Fruit fly (Drosophila melanogaster) whole organism, embryonic: Measurements from ENCODE around the gene brv3.

ENCODE experiments used
- ATbp ChIP-seq: fragments of 200-800 bp; sonication (Bioruptor generic); optimal IDR thresholded peaks from 2 replicates; lab custom pipeline; 2017; ENCODE audit warnings: missing biosample characterization, mild to moderate bottlenecking, missing genetic modification characterization, missing genetic modification reagents
- Abd-B ChIP-seq: fragments of 200-800 bp; sonication (Bioruptor generic); optimal IDR thresholded peaks from 2 replicates; lab custom pipeline; 2018; ENCODE audit warnings: missing biosample characterization, mild to moderate bottlenecking, missing genetic modification characterization, moderate library complexity
- Antp ChIP-seq: fragments of 200-800 bp; sonication (Bioruptor generic); optimal IDR thresholded peaks from 3 replicates; lab custom pipeline; 2016; ENCODE audit warnings: missing biosample characterization, missing genetic modification characterization
- CG10147 ChIP-seq: fragments of 200-800 bp; sonication (Bioruptor generic); optimal IDR thresholded peaks from 2 replicates; lab custom pipeline; 2019; ENCODE audit warnings: missing biosample characterization, mild to moderate bottlenecking, missing genetic modification characterization, moderate library complexity
- CG10543 ChIP-seq: fragments of 200-800 bp; sonication (Bioruptor generic); optimal IDR thresholded peaks from 3 replicates; lab custom pipeline; 2017; ENCODE audit warnings: missing biosample characterization, mild to moderate bottlenecking, missing genetic modification characterization, moderate library complexity
- CG11085 ChIP-seq: fragments of 200-800 bp; sonication (Bioruptor generic); IDR thresholded peaks from 2 replicates; pipeline ENCODE4 v1.3.6; 2022; ENCODE audit warnings: missing biosample characterization, missing genetic modification characterization
- CG11398 ChIP-seq: fragments of 200-800 bp; sonication (Bioruptor generic); optimal IDR thresholded peaks from 2 replicates; lab custom pipeline; 2016; ENCODE audit warnings: missing biosample characterization, missing genetic modification characterization
- CG11695 ChIP-seq: fragments of 200-800 bp; sonication (Bioruptor generic); IDR thresholded peaks from 3 replicates; pipeline ENCODE4 v1.3.6; 2022; ENCODE audit warnings: missing biosample characterization, missing genetic modification characterization
- CG12299 ChIP-seq: fragments of 200-800 bp; sonication (Bioruptor generic); optimal IDR thresholded peaks from 2 replicates; lab custom pipeline; 2018; ENCODE audit warnings: missing biosample characterization, mild to moderate bottlenecking, missing genetic modification characterization
- CG1233 ChIP-seq: fragments of 200-800 bp; sonication (Bioruptor generic); optimal IDR thresholded peaks from 4 replicates; lab custom pipeline; 2018; ENCODE audit warnings: missing biosample characterization, mild to moderate bottlenecking, missing genetic modification characterization
- CG12659 ChIP-seq: fragments of 200-800 bp; sonication (Bioruptor generic); optimal IDR thresholded peaks from 3 replicates; lab custom pipeline; 2017; ENCODE audit warnings: mild to moderate bottlenecking, missing biosample characterization, missing genetic modification reagents, missing genetic modification characterization
- CG13123 ChIP-seq: fragments of 200-800 bp; sonication (Bioruptor generic); optimal IDR thresholded peaks from 2 replicates; lab custom pipeline; 2016; ENCODE audit warnings: missing biosample characterization, missing genetic modification characterization
- CG14014 ChIP-seq: fragments of 200-800 bp; sonication (Bioruptor generic); IDR thresholded peaks from 2 replicates; pipeline ENCODE4 v1.3.6; 2022; ENCODE audit warnings: missing biosample characterization, missing genetic modification characterization
- CG14667 ChIP-seq: fragments of 200-800 bp; sonication (Bioruptor generic); IDR thresholded peaks from 2 replicates; pipeline ENCODE4 v1.3.6; 2022; ENCODE audit warnings: missing biosample characterization, missing genetic modification characterization
- CG15514 ChIP-seq: fragments of 200-800 bp; sonication (Bioruptor generic); optimal IDR thresholded peaks from 3 replicates; lab custom pipeline; 2017; ENCODE audit warnings: missing biosample characterization, missing genetic modification characterization, mild to moderate bottlenecking, moderate library complexity, missing genetic modification reagents
- CG17186 ChIP-seq: fragments of 200-800 bp; sonication (Bioruptor generic); optimal IDR thresholded peaks from 3 replicates; lab custom pipeline; 2017; ENCODE audit warnings: missing biosample characterization, missing genetic modification reagents, missing genetic modification characterization
- CG31224 ChIP-seq: fragments of 200-800 bp; sonication (Bioruptor generic); IDR thresholded peaks from 2 replicates; pipeline ENCODE4 v1.3.6; 2022; ENCODE audit warnings: missing biosample characterization, missing genetic modification characterization
- CG32532 ChIP-seq: fragments of 200-800 bp; sonication (Bioruptor generic); IDR thresholded peaks from 2 replicates; pipeline ENCODE4 v1.3.6; 2022; ENCODE audit warnings: missing biosample characterization, missing genetic modification characterization
- CG34224 ChIP-seq: fragments of 200-800 bp; sonication (Bioruptor generic); IDR thresholded peaks from 3 replicates; pipeline ENCODE4 v1.3.6; 2022; ENCODE audit warnings: missing biosample characterization, missing genetic modification characterization; ENCODE audit not compliant: partially characterized antibody
- CG5245 ChIP-seq: fragments of 200-800 bp; sonication (Bioruptor generic); optimal IDR thresholded peaks from 3 replicates; lab custom pipeline; 2016; ENCODE audit warnings: missing biosample characterization, missing genetic modification characterization
- CG6813 ChIP-seq: fragments of 200-800 bp; sonication (Bioruptor generic); optimal IDR thresholded peaks from 2 replicates; lab custom pipeline; 2017; ENCODE audit warnings: missing biosample characterization, missing genetic modification characterization, mild to moderate bottlenecking, moderate library complexity, missing genetic modification reagents
- Doc2 ChIP-seq: fragments of 200-800 bp; sonication (Bioruptor generic); IDR thresholded peaks from 2 replicates; pipeline ENCODE4 v1.3.6; 2022; ENCODE audit warnings: missing biosample characterization, missing genetic modification characterization
- ERR ChIP-seq: fragments of 200-800 bp; sonication (Bioruptor generic); optimal IDR thresholded peaks from 2 replicates; lab custom pipeline; 2016; ENCODE audit warnings: missing biosample characterization, missing genetic modification characterization
- Fer3 ChIP-seq: fragments of 200-800 bp; sonication (Bioruptor generic); optimal IDR thresholded peaks from 2 replicates; lab custom pipeline; 2018; ENCODE audit warnings: missing biosample characterization, mild to moderate bottlenecking, missing genetic modification characterization, moderate library complexity
- H15 ChIP-seq: fragments of 200-800 bp; sonication (Bioruptor generic); IDR thresholded peaks from 3 replicates; pipeline ENCODE4 v1.3.6; 2022; ENCODE audit warnings: missing biosample characterization, missing genetic modification characterization
- HmgD ChIP-seq: fragments of 200-800 bp; sonication (Bioruptor generic); optimal IDR thresholded peaks from 3 replicates; lab custom pipeline; 2016; ENCODE audit warnings: missing biosample characterization, missing genetic modification characterization
- HmgZ ChIP-seq: fragments of 200-800 bp; sonication (Bioruptor generic); optimal IDR thresholded peaks from 2 replicates; lab custom pipeline; 2018; ENCODE audit warnings: missing biosample characterization, mild to moderate bottlenecking, missing genetic modification characterization
- MBD-R2 ChIP-seq: fragments of 200-800 bp; sonication (Bioruptor generic); IDR thresholded peaks from 2 replicates; pipeline ENCODE4 v1.3.6; 2022; ENCODE audit warnings: missing biosample characterization, missing genetic modification characterization
- Med ChIP-seq: fragments of 200-800 bp; sonication (Bioruptor generic); peaks from one replicate; lab custom pipeline; 2016; ENCODE audit warnings: missing biosample characterization, missing genetic modification characterization, mild to moderate bottlenecking, inconsistent platforms, moderate library complexity
- Meics ChIP-seq: fragments of 200-800 bp; sonication (Bioruptor generic); optimal IDR thresholded peaks from 2 replicates; lab custom pipeline; 2017; ENCODE audit warnings: missing biosample characterization, mild to moderate bottlenecking, missing genetic modification characterization
- NfI ChIP-seq: fragments of 200-800 bp; sonication (Bioruptor generic); optimal IDR thresholded peaks from 3 replicates; lab custom pipeline; 2018; ENCODE audit warnings: missing biosample characterization, mild to moderate bottlenecking, missing genetic modification characterization, moderate library complexity
- Ptx1 ChIP-seq: fragments of 200-800 bp; sonication (Bioruptor generic); IDR thresholded peaks from 2 replicates; pipeline ENCODE4 v1.3.6; 2022; ENCODE audit warnings: missing biosample characterization, missing genetic modification characterization
- Sin3A ChIP-seq: fragments of >200 bp; optimal IDR thresholded peaks from 2 replicates; lab custom pipeline; 2018
- Sry-δ ChIP-seq: fragments of 200-800 bp; sonication (Bioruptor generic); optimal IDR thresholded peaks from 2 replicates; lab custom pipeline; 2016; ENCODE audit warnings: missing biosample characterization, missing genetic modification characterization
- Tbp ChIP-seq: fragments of >200 bp; optimal IDR thresholded peaks from 2 replicates; lab custom pipeline; 2018; ENCODE audit warnings: missing biosample characterization, missing genetic modification characterization
- aop ChIP-seq: fragments of 200-800 bp; sonication (Bioruptor generic); IDR thresholded peaks from 2 replicates; pipeline ENCODE4 v1.3.6; 2022; ENCODE audit warnings: missing biosample characterization, missing genetic modification characterization
- crol ChIP-seq: fragments of 200-800 bp; sonication (Bioruptor generic); IDR thresholded peaks from 2 replicates; pipeline ENCODE4 v1.3.6; 2022; ENCODE audit warnings: missing biosample characterization, missing genetic modification characterization
- ftz-f1 ChIP-seq: fragments of 200-800 bp; sonication (Bioruptor generic); optimal IDR thresholded peaks from 2 replicates; lab custom pipeline; 2016; ENCODE audit warnings: missing biosample characterization, missing genetic modification characterization
- hb ChIP-seq: fragments of 200-800 bp; sonication (Bioruptor generic); IDR thresholded peaks from 3 replicates; pipeline ENCODE4 v1.3.6; 2022; ENCODE audit warnings: missing biosample characterization, missing genetic modification characterization; ENCODE audit not compliant: partially characterized antibody
- jing ChIP-seq: fragments of 200-800 bp; sonication (Bioruptor generic); optimal IDR thresholded peaks from 2 replicates; lab custom pipeline; 2018; ENCODE audit warnings: missing biosample characterization, mild to moderate bottlenecking, missing genetic modification characterization
- klu ChIP-seq: fragments of 200-800 bp; sonication (Bioruptor generic); IDR thresholded peaks from 2 replicates; pipeline ENCODE4 v1.3.6; 2022; ENCODE audit warnings: missing biosample characterization, missing genetic modification characterization
- org-1 ChIP-seq: fragments of 200-800 bp; sonication (Bioruptor generic); optimal IDR thresholded peaks from 2 replicates; lab custom pipeline; 2017; ENCODE audit warnings: missing biosample characterization, missing genetic modification characterization
- sc ChIP-seq, 3 experiments: fragments of >200 bp in 2 of 3; fragments of 200-800 bp in 1 of 3; sonication (Bioruptor generic) in 1 of 3; optimal IDR thresholded peaks; 2 replicates in 2 of 3; 3 replicates in 1 of 3; lab custom pipeline; 2017; ENCODE audit warnings: mild to moderate bottlenecking in 1 of 3, missing biosample characterization in 1 of 3, missing genetic modification characterization in 1 of 3, missing genetic modification reagents in 1 of 3
- sd ChIP-seq: fragments of 200-800 bp; sonication (Bioruptor generic); optimal IDR thresholded peaks from 3 replicates; lab custom pipeline; 2018; ENCODE audit warnings: missing biosample characterization, mild to moderate bottlenecking, missing genetic modification characterization, moderate library complexity
- sr ChIP-seq: fragments of 200-800 bp; sonication (Bioruptor generic); IDR thresholded peaks from 3 replicates; pipeline ENCODE4 v1.3.6; 2022; ENCODE audit warnings: missing biosample characterization, missing genetic modification characterization
- unc-4 ChIP-seq: fragments of 200-800 bp; sonication (Bioruptor generic); IDR thresholded peaks from 2 replicates; pipeline ENCODE4 v1.3.6; 2022; ENCODE audit warnings: missing biosample characterization, missing genetic modification characterization; ENCODE audit not compliant: partially characterized antibody
- usp ChIP-seq: fragments of >200 bp; optimal IDR thresholded peaks from 2 replicates; lab custom pipeline; 2017; ENCODE audit warnings: missing biosample characterization, missing genetic modification characterization
- wdn ChIP-seq: fragments of 200-800 bp; sonication (Bioruptor generic); IDR thresholded peaks from 2 replicates; pipeline ENCODE4 v1.3.6; 2022; ENCODE audit warnings: missing biosample characterization, missing genetic modification characterization

Gene brv3

dm6 chrX:2633847-2634776 is 9.7 kb upstream of the brv3 start, which contains the start of gene sgg (continued):
- TF ChIP-seq CG12659 (GFP tag; lab: Kevin White, UChicago) (peak; percentile 75), Sry-δ (GFP tag; lab: Kevin White, UChicago) (peak; percentile 36), MBD-R2 (GFP tag; lab: Robert Waterston, UW) (peak; percentile 18; the same call in 1 of the 2 replicates), HmgZ (tag; lab: Kevin White, UChicago) (peak; percentile 38), unc-4 (peak; percentile 29; the same call in 1 of the 2 replicates), jing (no peak), CG17186 (GFP tag; lab: Kevin White, UChicago) (peak; percentile 26), Ptx1 (GFP tag; lab: Robert Waterston, UW) (no peak), CG14667 (GFP tag; lab: Robert Waterston, UW) (no peak), CG13123 (GFP tag; lab: Kevin White, UChicago) (no peak), CG6813 (no peak), Fer3 (tag; lab: Kevin White, UChicago) (no peak), sd (tag; lab: Kevin White, UChicago) (peak; percentile 21)

dm6 chrX:2625009-2625408 is 634 bp upstream of the brv3 start:
- peak; percentile 82 for TF ChIP-seq ftz-f1
- no peak for TF ChIP-seq CG10147 (GFP tag; lab: Kevin White, UChicago)
- no peak for TF ChIP-seq CG1233
- no peak for TF ChIP-seq org-1 (GFP tag; lab: Kevin White, UChicago)
- TF ChIP-seq Fer3 (tag; lab: Kevin White, UChicago): no peak
- no peak for TF ChIP-seq CG11085 (GFP tag; lab: Robert Waterston, UW)
- no peak for TF ChIP-seq CG11695 (GFP tag; lab: Robert Waterston, UW)
- TF ChIP-seq CG15514: no peak
- TF ChIP-seq crol (GFP tag; lab: Robert Waterston, UW): peak; percentile 52
- TF ChIP-seq Med: no peak
- no peak for TF ChIP-seq Sin3A (lab: Kevin White, UChicago)
- 0 out of 3 replicates have a peak, but pooled peaks have one; percentile 18 for TF ChIP-seq hb (GFP tag; lab: Robert Waterston, UW)
- TF ChIP-seq sr: peak; percentile 54
- TF ChIP-seq Meics (GFP tag; lab: Kevin White, UChicago): no peak
- TF ChIP-seq CG14014 (GFP tag; lab: Robert Waterston, UW): no peak
- no peak for TF ChIP-seq CG11398 (GFP tag; lab: Kevin White, UChicago)
- TF ChIP-seq aop: no peak

- peak; percentile 70 for TF ChIP-seq CG10543 (GFP tag; lab: Kevin White, UChicago)
- TF ChIP-seq CG34224 (GFP tag; lab: Robert Waterston, UW): peak; percentile 63
- TF ChIP-seq H15 (GFP tag; lab: Robert Waterston, UW): peak; percentile 75
- TF ChIP-seq wdn: peak; percentile 83
- no peak for TF ChIP-seq Doc2 (GFP tag; lab: Robert Waterston, UW)
- TF ChIP-seq Tbp (GFP tag; lab: Kevin White, UChicago): no peak
- TF ChIP-seq CG12299 (tag; lab: Kevin White, UChicago): peak; percentile 79
- TF ChIP-seq Abd-B (GFP tag; lab: Kevin White, UChicago): peak; percentile 65
- peak; percentile 37 for TF ChIP-seq HmgD (GFP tag; lab: Kevin White, UChicago)
- no peak for TF ChIP-seq sc (optimal IDR thresholded peaks at IDR 0.05; lab: Kevin White, UChicago)
- TF ChIP-seq sc (GFP tag; optimal IDR thresholded peaks at IDR 0.05; lab: Kevin White, UChicago): no peak
- peak; percentile 84 for TF ChIP-seq NfI (GFP tag; lab: Kevin White, UChicago)
- no peak for TF ChIP-seq usp (GFP tag; lab: Kevin White, UChicago)
- peak; percentile 82 for TF ChIP-seq ERR (GFP tag; lab: Kevin White, UChicago)
- TF ChIP-seq klu (GFP tag; lab: Robert Waterston, UW): peak; percentile 67; the same call in 1 of the 2 replicates
- TF ChIP-seq Antp: peak; percentile 86
- peak; percentile 71 for TF ChIP-seq CG31224
- peak; percentile 93 for TF ChIP-seq CG32532 (GFP tag; lab: Robert Waterston, UW)
- peak; percentile 46 for TF ChIP-seq CG5245 (GFP tag; lab: Kevin White, UChicago)
- TF ChIP-seq ATbp (GFP tag; lab: Kevin White, UChicago): peak; percentile 57
Measured at dm6 chrX:2619651-2620050, 4.7 kb downstream of the brv3 start, which contains the start of the genes Tsp3A and Seipin. TSS of gene Tsp3A (minus strand) at chrX:2619738. TSS of gene Seipin (plus strand) at chrX:2619799.
